Worm (Caenorhabditis elegans) whole organism, midembryonic: Measurements from ENCODE around the gene F56D6.22.

Source experiments
- cog-1 ChIP-seq: sonication (generic microtip); optimal IDR thresholded peaks from 2 replicates; lab custom pipeline; 2016; ENCODE audit warnings: missing genetic modification characterization, missing compliant biosample characterization
- klf-2 ChIP-seq: fragments of 200-800 bp; sonication (Bioruptor generic); conservative IDR thresholded peaks from 2 replicates; pipeline ENCODE4 v1.3.6; 2022; ENCODE audit warnings: missing genetic modification reagents, missing genetic modification characterization, missing compliant biosample characterization
- tab-1 ChIP-seq: fragments of 200-800 bp; sonication (Bioruptor generic); IDR thresholded peaks from 2 replicates; pipeline ENCODE4 v1.3.6; 2022; ENCODE audit warnings: missing genetic modification characterization, missing compliant biosample characterization

DNA sequence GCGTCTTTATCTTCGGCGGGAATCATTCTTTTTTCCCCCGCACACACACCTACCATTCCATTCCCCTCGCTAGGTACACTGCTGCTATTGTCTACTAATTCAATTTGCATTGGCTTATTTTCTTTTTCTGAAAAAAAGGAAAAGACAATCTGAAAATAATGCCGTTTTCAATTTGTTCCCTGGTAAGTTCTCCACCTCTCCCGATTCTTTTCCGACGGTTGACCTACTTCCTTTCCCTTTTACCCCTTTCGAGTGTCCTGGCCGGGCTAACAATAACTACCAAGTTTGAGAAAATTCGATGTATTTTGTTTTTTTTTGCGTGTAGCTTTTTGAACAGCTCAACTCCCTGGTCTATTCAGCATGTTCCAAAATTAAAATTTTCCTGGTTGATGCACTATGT is 40.2 kb downstream of the F56D6.22 start, which contains the start of gene F37C4.4:
- TF ChIP-seq cog-1 (no peak), klf-2 (GFP tag; lab: Robert Waterston, UW) (no peak), tab-1 (GFP tag; lab: Robert Waterston, UW) (no peak)
